Fruit fly (Drosophila melanogaster) whole organism, embryonic: ENCODE results near the gene CG31125.

Experiments
- Bgb ChIP-seq: fragments of 200-800 bp; sonication (Bioruptor generic); IDR thresholded peaks from 2 replicates; pipeline ENCODE4 v1.3.6; 2022; ENCODE audit warnings: missing biosample characterization, missing genetic modification characterization; ENCODE audit not compliant: partially characterized antibody
- CG10209 ChIP-seq: fragments of 200-800 bp; sonication (Bioruptor generic); optimal IDR thresholded peaks from 3 replicates; lab custom pipeline; 2017; ENCODE audit warnings: missing biosample characterization, mild to moderate bottlenecking, missing genetic modification characterization, missing genetic modification reagents
- CG13123 ChIP-seq: fragments of 200-800 bp; sonication (Bioruptor generic); optimal IDR thresholded peaks from 2 replicates; lab custom pipeline; 2016; ENCODE audit warnings: missing biosample characterization, missing genetic modification characterization
- CG15073 ChIP-seq: fragments of 200-800 bp; sonication (Bioruptor generic); optimal IDR thresholded peaks from 2 replicates; lab custom pipeline; 2016; ENCODE audit warnings: missing biosample characterization, missing genetic modification characterization
- CG15601 ChIP-seq: fragments of 200-800 bp; sonication (Bioruptor generic); optimal IDR thresholded peaks from 3 replicates; lab custom pipeline; 2019; ENCODE audit warnings: missing biosample characterization, mild to moderate bottlenecking, missing genetic modification characterization, moderate library complexity
- CG1602 ChIP-seq: fragments of 200-800 bp; sonication (Bioruptor generic); optimal IDR thresholded peaks from 3 replicates; lab custom pipeline; 2016; ENCODE audit warnings: missing biosample characterization, missing genetic modification characterization
- CG16779 ChIP-seq: fragments of 200-800 bp; sonication (Bioruptor generic); IDR thresholded peaks from 2 replicates; pipeline ENCODE4 v1.3.6; 2022; ENCODE audit warnings: missing biosample characterization, missing genetic modification characterization
- CG1792 ChIP-seq: fragments of 200-800 bp; sonication (Bioruptor generic); optimal IDR thresholded peaks from 2 replicates; lab custom pipeline; 2016; ENCODE audit warnings: missing biosample characterization, missing genetic modification characterization
- CG18599 ChIP-seq: fragments of 200-800 bp; sonication (Bioruptor generic); optimal IDR thresholded peaks from 3 replicates; lab custom pipeline; 2017; ENCODE audit warnings: missing biosample characterization, missing genetic modification characterization, mild to moderate bottlenecking, moderate library complexity, missing genetic modification reagents
- CG2875 ChIP-seq: fragments of 200-800 bp; sonication (Bioruptor generic); optimal IDR thresholded peaks from 2 replicates; lab custom pipeline; 2017; ENCODE audit warnings: missing biosample characterization, mild to moderate bottlenecking, missing genetic modification characterization, missing genetic modification reagents
- CG34376 ChIP-seq: fragments of 200-800 bp; sonication (Bioruptor generic); optimal IDR thresholded peaks from 2 replicates; lab custom pipeline; 2018; ENCODE audit warnings: missing biosample characterization, mild to moderate bottlenecking, missing genetic modification characterization
- CG4404 ChIP-seq: fragments of 200-800 bp; sonication (Bioruptor generic); IDR thresholded peaks from 2 replicates; pipeline ENCODE4 v1.3.6; 2022; ENCODE audit warnings: missing biosample characterization, missing genetic modification characterization
- CG5180 ChIP-seq: fragments of 200-800 bp; sonication (Bioruptor generic); optimal IDR thresholded peaks from 3 replicates; lab custom pipeline; 2017; ENCODE audit warnings: missing biosample characterization, missing genetic modification characterization, mild to moderate bottlenecking, moderate library complexity, missing genetic modification reagents
- CG6254 ChIP-seq: fragments of 200-800 bp; sonication (Bioruptor generic); optimal IDR thresholded peaks from 3 replicates; lab custom pipeline; 2017; ENCODE audit warnings: mild to moderate bottlenecking, missing biosample characterization, missing genetic modification reagents, missing genetic modification characterization
- CG7963 ChIP-seq: fragments of 200-800 bp; sonication (Bioruptor generic); IDR thresholded peaks from 3 replicates; pipeline ENCODE4 v1.3.6; 2022; ENCODE audit warnings: missing biosample characterization, missing genetic modification characterization; ENCODE audit not compliant: partially characterized antibody
- CG8388 ChIP-seq: fragments of 200-800 bp; sonication (Bioruptor generic); optimal IDR thresholded peaks from 2 replicates; lab custom pipeline; 2019; ENCODE audit warnings: missing biosample characterization, mild to moderate bottlenecking, missing genetic modification characterization, moderate library complexity
- CG8924 ChIP-seq: fragments of 200-800 bp; optimal IDR thresholded peaks from 3 replicates; lab custom pipeline; 2019; ENCODE audit warnings: missing biosample characterization, mild to moderate bottlenecking, missing genetic modification characterization, moderate library complexity
- CG9817 ChIP-seq: fragments of 200-800 bp; sonication (Bioruptor generic); optimal IDR thresholded peaks from 2 replicates; lab custom pipeline; 2018; ENCODE audit warnings: missing biosample characterization, mild to moderate bottlenecking, missing genetic modification characterization, moderate library complexity
- CG9876 ChIP-seq: fragments of 200-800 bp; sonication (Bioruptor generic); optimal IDR thresholded peaks from 2 replicates; lab custom pipeline; 2016; ENCODE audit warnings: missing biosample characterization, missing genetic modification characterization
- Dbx ChIP-seq: fragments of 200-800 bp; sonication (Bioruptor generic); IDR thresholded peaks from 3 replicates; pipeline ENCODE4 v1.3.6; 2022; ENCODE audit warnings: missing biosample characterization, missing genetic modification characterization
- Deaf1 ChIP-seq: fragments of 200-800 bp; optimal IDR thresholded peaks from 3 replicates; lab custom pipeline; 2019; ENCODE audit warnings: missing biosample characterization, mild to moderate bottlenecking, missing genetic modification characterization, moderate library complexity
- Dll ChIP-seq: fragments of 200-800 bp; sonication (Bioruptor generic); IDR thresholded peaks from 4 replicates; pipeline ENCODE4 v1.3.6; 2022; ENCODE audit warnings: missing biosample characterization, missing genetic modification characterization; ENCODE audit not compliant: partially characterized antibody
- Doc3 ChIP-seq: fragments of 200-800 bp; sonication (Bioruptor generic); IDR thresholded peaks from 3 replicates; pipeline ENCODE4 v1.3.6; 2022; ENCODE audit warnings: missing biosample characterization, missing genetic modification characterization; ENCODE audit not compliant: partially characterized antibody
- Dref ChIP-seq: fragments of 200-800 bp; sonication (Bioruptor generic); IDR thresholded peaks from 2 replicates; pipeline ENCODE4 v1.3.6; 2022; ENCODE audit warnings: missing biosample characterization, missing genetic modification characterization
- Ets65A ChIP-seq: fragments of 200-800 bp; sonication (Bioruptor generic); peaks from one replicate; lab custom pipeline; 2016; ENCODE audit warnings: missing biosample characterization, missing genetic modification characterization
- HLH4C ChIP-seq: fragments of 200-800 bp; sonication (Bioruptor generic); IDR thresholded peaks from 3 replicates; pipeline ENCODE4 v1.3.6; 2022; ENCODE audit warnings: missing biosample characterization, missing genetic modification characterization; ENCODE audit not compliant: partially characterized antibody
- Hr3 ChIP-seq: fragments of 200-800 bp; sonication (Bioruptor generic); optimal IDR thresholded peaks from 3 replicates; lab custom pipeline; 2016; ENCODE audit warnings: missing biosample characterization, missing genetic modification characterization
- MBD-R2 ChIP-seq: fragments of 200-800 bp; sonication (Bioruptor generic); IDR thresholded peaks from 2 replicates; pipeline ENCODE4 v1.3.6; 2022; ENCODE audit warnings: missing biosample characterization, missing genetic modification characterization
- Max ChIP-seq: fragments of 200-800 bp; sonication (Bioruptor generic); optimal IDR thresholded peaks from 2 replicates; lab custom pipeline; 2016; ENCODE audit warnings: missing biosample characterization, mild to moderate bottlenecking, missing genetic modification characterization
- Meics ChIP-seq: fragments of 200-800 bp; sonication (Bioruptor generic); optimal IDR thresholded peaks from 2 replicates; lab custom pipeline; 2017; ENCODE audit warnings: missing biosample characterization, mild to moderate bottlenecking, missing genetic modification characterization
- NK7.1 ChIP-seq: fragments of 200-800 bp; sonication (Bioruptor generic); optimal IDR thresholded peaks from 3 replicates; lab custom pipeline; 2016; ENCODE audit warnings: missing biosample characterization, missing genetic modification characterization
- Rfx ChIP-seq: fragments of 200-800 bp; sonication (Bioruptor generic); IDR thresholded peaks from 2 replicates; pipeline ENCODE4 v1.3.6; 2022; ENCODE audit warnings: missing biosample characterization, missing genetic modification characterization
- Taf1 ChIP-seq: fragments of 200-800 bp; sonication (Bioruptor generic); IDR thresholded peaks from 2 replicates; pipeline ENCODE4 v1.3.6; 2022; ENCODE audit warnings: missing biosample characterization, missing genetic modification characterization
- Usf ChIP-seq: fragments of 200-800 bp; sonication (Bioruptor generic); optimal IDR thresholded peaks from 2 replicates; lab custom pipeline; 2017; ENCODE audit warnings: missing genotype, missing biosample characterization, missing genetic modification characterization
- abd-A ChIP-seq: fragments of 200-800 bp; sonication (Bioruptor generic); optimal IDR thresholded peaks from 3 replicates; lab custom pipeline; 2019; ENCODE audit warnings: missing biosample characterization, mild to moderate bottlenecking, missing genetic modification characterization, moderate library complexity
- amos ChIP-seq: fragments of 200-800 bp; sonication (Bioruptor generic); IDR thresholded peaks from 2 replicates; pipeline ENCODE4 v1.3.6; 2022; ENCODE audit warnings: missing biosample characterization, missing genetic modification characterization; ENCODE audit not compliant: partially characterized antibody
- bbx ChIP-seq: fragments of 200-800 bp; sonication (Bioruptor generic); IDR thresholded peaks from 2 replicates; pipeline ENCODE4 v1.3.6; 2022; ENCODE audit warnings: missing biosample characterization, missing genetic modification characterization; ENCODE audit not compliant: partially characterized antibody
- chinmo ChIP-seq: fragments of 200-800 bp; sonication (Bioruptor generic); IDR thresholded peaks from 4 replicates; pipeline ENCODE4 v1.3.6; 2022; ENCODE audit warnings: missing biosample characterization, missing genetic modification characterization; ENCODE audit not compliant: partially characterized antibody
- ems ChIP-seq: fragments of 200-800 bp; sonication (Bioruptor generic); optimal IDR thresholded peaks from 3 replicates; lab custom pipeline; 2016; ENCODE audit warnings: missing biosample characterization, missing genetic modification characterization
- ewg ChIP-seq: fragments of 200-800 bp; sonication (Bioruptor generic); optimal IDR thresholded peaks from 3 replicates; lab custom pipeline; 2017; ENCODE audit warnings: mild to moderate bottlenecking, missing biosample characterization, missing genetic modification reagents, missing genetic modification characterization
- gcm2 ChIP-seq: fragments of 200-800 bp; sonication (Bioruptor generic); optimal IDR thresholded peaks from 2 replicates; lab custom pipeline; 2016; ENCODE audit warnings: missing biosample characterization, missing genetic modification characterization
- her ChIP-seq: fragments of 200-800 bp; sonication (Bioruptor generic); optimal IDR thresholded peaks from 2 replicates; lab custom pipeline; 2016; ENCODE audit warnings: missing biosample characterization, missing genetic modification characterization
- inv ChIP-seq: fragments of 200-800 bp; sonication (Bioruptor generic); IDR thresholded peaks from 2 replicates; pipeline ENCODE4 v1.3.6; 2022; ENCODE audit warnings: missing biosample characterization, missing genetic modification characterization; ENCODE audit not compliant: partially characterized antibody
- kay ChIP-seq: fragments of 200-800 bp; sonication (Bioruptor generic); optimal IDR thresholded peaks from 2 replicates; lab custom pipeline; 2016; ENCODE audit warnings: missing biosample characterization, missing genetic modification characterization
- p53 ChIP-seq: fragments of 200-800 bp; sonication (Bioruptor generic); optimal IDR thresholded peaks from 2 replicates; lab custom pipeline; 2016; ENCODE audit warnings: missing biosample characterization, missing genetic modification characterization
- ro ChIP-seq: fragments of 200-800 bp; sonication (Bioruptor generic); IDR thresholded peaks from 2 replicates; pipeline ENCODE4 v1.3.6; 2022; ENCODE audit warnings: missing biosample characterization, missing genetic modification characterization
- sim ChIP-seq: fragments of 200-800 bp; sonication (Bioruptor generic); IDR thresholded peaks from 2 replicates; pipeline ENCODE4 v1.3.6; 2022; ENCODE audit warnings: missing biosample characterization, missing genetic modification characterization
- unpg ChIP-seq: fragments of 200-800 bp; sonication (Bioruptor generic); optimal IDR thresholded peaks from 3 replicates; lab custom pipeline; 2018; ENCODE audit warnings: missing biosample characterization, mild to moderate bottlenecking, missing genetic modification characterization, moderate library complexity
- zen ChIP-seq: fragments of 200-800 bp; sonication (Bioruptor generic); optimal IDR thresholded peaks from 3 replicates; lab custom pipeline; 2018; ENCODE audit warnings: missing biosample characterization, mild to moderate bottlenecking, missing genetic modification characterization, moderate library complexity

The CG31125 gene

dm6 chr3R:24662412-24662796, 7.8 kb upstream of the CG31125 start, which contains the start of gene slo:
Gene slo (plus strand): TSS chr3R:24662491.
- TF ChIP-seq CG5180 (GFP tag; lab: Kevin White, UChicago) (no peak), ro (no peak), her (GFP tag; lab: Kevin White, UChicago) (no peak), Bgb (GFP tag; lab: Robert Waterston, UW) (0 out of 2 replicates have a peak, but pooled peaks have one; percentile 33), Hr3 (GFP tag; lab: Kevin White, UChicago) (no peak), zen (tag; lab: Kevin White, UChicago) (no peak), Dbx (GFP tag; lab: Robert Waterston, UW) (0 out of 3 replicates have a peak, but pooled peaks have one; percentile 36), ems (GFP tag; lab: Kevin White, UChicago) (no peak), CG18599 (GFP tag; lab: Kevin White, UChicago) (no peak), CG8388 (GFP tag; lab: Kevin White, UChicago) (no peak), Deaf1 (tag; lab: Kevin White, UChicago) (peak; percentile 54), CG4404 (no peak), CG16779 (GFP tag; lab: Robert Waterston, UW) (peak; percentile 77), CG9817 (no peak), Ets65A (GFP tag; lab: Kevin White, UChicago) (peak; percentile 90), ewg (GFP tag; lab: Kevin White, UChicago) (peak; percentile 50), CG34376 (GFP tag; lab: Kevin White, UChicago) (no peak), CG1602 (GFP tag; lab: Kevin White, UChicago) (no peak), kay (GFP tag; lab: Kevin White, UChicago) (no peak), Max (no peak), CG15601 (tag; lab: Kevin White, UChicago) (no peak), bbx (GFP tag; lab: Robert Waterston, UW) (0 out of 2 replicates have a peak, but pooled peaks have one; percentile 39), CG6254 (GFP tag; lab: Kevin White, UChicago) (no peak), amos (GFP tag; lab: Robert Waterston, UW) (peak; percentile 27), Taf1 (no peak), CG1792 (GFP tag; lab: Kevin White, UChicago) (no peak), abd-A (tag; lab: Kevin White, UChicago) (peak; percentile 43), Usf (GFP tag; lab: Kevin White, UChicago) (no peak), CG13123 (GFP tag; lab: Kevin White, UChicago) (no peak), p53 (no peak), sim (GFP tag; lab: Robert Waterston, UW) (no peak), Meics (GFP tag; lab: Kevin White, UChicago) (no peak)

dm6 chr3R:24661679-24662411, 7.2 kb upstream of the CG31125 start, which contains the start of gene Ppox:
Gene Ppox (minus strand): TSS chr3R:24661851.
- peak; percentile 84 for TF ChIP-seq CG7963 (GFP tag; lab: Robert Waterston, UW)
- TF ChIP-seq NK7.1 (GFP tag; lab: Kevin White, UChicago): no peak
- peak; percentile 89 for TF ChIP-seq inv (GFP tag; lab: Robert Waterston, UW)
- TF ChIP-seq chinmo (GFP tag; lab: Robert Waterston, UW): peak; percentile 88; the same call in 3 of the 4 replicates
- TF ChIP-seq gcm2 (GFP tag; lab: Kevin White, UChicago): no peak
- peak; percentile 95 for TF ChIP-seq Doc3
- peak; percentile 96 for TF ChIP-seq Dll (GFP tag; lab: Robert Waterston, UW)
- TF ChIP-seq MBD-R2: peak; percentile 69
- no peak for TF ChIP-seq CG9876 (GFP tag; lab: Kevin White, UChicago)
- TF ChIP-seq HLH4C: peak; percentile 92
- no peak for TF ChIP-seq CG2875 (GFP tag; lab: Kevin White, UChicago)
- no peak for TF ChIP-seq Rfx
- no peak for TF ChIP-seq unpg
- TF ChIP-seq Dref (GFP tag; lab: Robert Waterston, UW): peak; percentile 90
- no peak for TF ChIP-seq CG10209 (GFP tag; lab: Kevin White, UChicago)
- TF ChIP-seq CG8924 (tag; lab: Kevin White, UChicago): no peak
- TF ChIP-seq CG15073 (GFP tag; lab: Kevin White, UChicago): no peak
